Worm (Caenorhabditis elegans): ENCODE results near the gene ZK856.16.

Gene ZK856.16

ce11 chrV:10222007-10222406 is 16.6 kb upstream of the ZK856.16 start, which contains the start of gene C12D8.20:
Gene C12D8.20 (plus strand): TSS chrV:10222307.
- no peak for TF ChIP-seq fkh-10 (GFP tag; optimal IDR thresholded peaks at IDR 0.05)
- no peak for TF ChIP-seq odd-2 (tag; optimal IDR thresholded peaks at IDR 0.05)
- TF ChIP-seq eyg-1 (tag; optimal IDR thresholded peaks at IDR 0.05): no peak
- no peak for TF ChIP-seq nhr-11 (tag; optimal IDR thresholded peaks at IDR 0.05)
- TF ChIP-seq gmeb-2 (tag; optimal IDR thresholded peaks at IDR 0.05): no peak
- no peak for TF ChIP-seq mec-3 (tag; optimal IDR thresholded peaks at IDR 0.05; ENCODE audit: borderline replicate concordance)
- no peak for TF ChIP-seq ceh-19 (GFP tag; optimal IDR thresholded peaks at IDR 0.05)
- TF ChIP-seq lim-6 (tag; optimal IDR thresholded peaks at IDR 0.05): no peak
- no peak for TF ChIP-seq syd-9 (tag; optimal IDR thresholded peaks at IDR 0.05)
- TF ChIP-seq hlh-30 (tag; optimal IDR thresholded peaks at IDR 0.05; ENCODE audit: insufficient read depth): no peak
- no peak for TF ChIP-seq ets-4 (tag; optimal IDR thresholded peaks at IDR 0.05)
- no peak for TF ChIP-seq unc-86 (tag; optimal IDR thresholded peaks at IDR 0.05)
- no peak for TF ChIP-seq sox-2 (GFP tag; IDR thresholded peaks at IDR 0.05)
- no peak for TF ChIP-seq C08G9.2 (tag; optimal IDR thresholded peaks at IDR 0.05)
- no peak for TF ChIP-seq ceh-48 (tag; optimal IDR thresholded peaks at IDR 0.05)
- no peak for TF ChIP-seq T23F11.4 (GFP tag; optimal IDR thresholded peaks at IDR 0.05)
- no peak for TF ChIP-seq ceh-2 (tag; optimal IDR thresholded peaks at IDR 0.05)
- no peak for TF ChIP-seq unc-55 (GFP tag; optimal IDR thresholded peaks at IDR 0.05)

ce11 chrV:10221317-10221716 is 15.9 kb upstream of the ZK856.16 start, which contains the start of the genes fipr-5 and fipr-9:
Gene fipr-5 (minus strand): TSS chrV:10221417.
Gene fipr-9 (plus strand): TSS chrV:10221662.
- TF ChIP-seq odd-2 (tag; optimal IDR thresholded peaks at IDR 0.05) (no peak), ama-1 (optimal IDR thresholded peaks at IDR 0.05) (no peak), unc-42 (tag; optimal IDR thresholded peaks at IDR 0.05) (no peak), unc-55 (GFP tag; optimal IDR thresholded peaks at IDR 0.05) (no peak), pros-1 (tag; optimal IDR thresholded peaks at IDR 0.05) (no peak), ttx-3 (tag; optimal IDR thresholded peaks at IDR 0.05) (no peak), eyg-1 (tag; optimal IDR thresholded peaks at IDR 0.05) (no peak), pha-2 (tag; optimal IDR thresholded peaks at IDR 0.05) (no peak), ceh-18 (tag; optimal IDR thresholded peaks at IDR 0.05) (no peak), elt-2 (tag; optimal IDR thresholded peaks at IDR 0.05) (no peak), ceh-48 (tag; optimal IDR thresholded peaks at IDR 0.05) (no peak), hlh-6 (tag; optimal IDR thresholded peaks at IDR 0.05) (no peak), ceh-24 (tag; optimal IDR thresholded peaks at IDR 0.05) (no peak), ceh-19 (GFP tag; optimal IDR thresholded peaks at IDR 0.05) (no peak), lin-11 (tag; optimal IDR thresholded peaks at IDR 0.05) (no peak), ceh-2 (tag; optimal IDR thresholded peaks at IDR 0.05) (no peak)

ce11 chrV:10220605-10221004 is 15.2 kb upstream of the ZK856.16 start, which contains the start of gene C12D8.13:
Gene C12D8.13 (minus strand): TSS chrV:10220705.
- no peak for TF ChIP-seq hlh-13 (GFP tag; optimal IDR thresholded peaks at IDR 0.05)
- no peak for TF ChIP-seq pat-9 (tag; optimal IDR thresholded peaks at IDR 0.05)
- no peak for TF ChIP-seq ceh-34 (tag; optimal IDR thresholded peaks at IDR 0.05)
- TF ChIP-seq sox-2 (GFP tag; IDR thresholded peaks at IDR 0.05): no peak
- no peak for TF ChIP-seq hlh-15 (tag; optimal IDR thresholded peaks at IDR 0.05)
- no peak for TF ChIP-seq ets-4 (tag; optimal IDR thresholded peaks at IDR 0.05)
- TF ChIP-seq pax-1 (tag; optimal IDR thresholded peaks at IDR 0.05): no peak
- no peak for TF ChIP-seq elt-2 (tag; optimal IDR thresholded peaks at IDR 0.05)
- no peak for TF ChIP-seq rnt-1 (tag; optimal IDR thresholded peaks at IDR 0.05)
- TF ChIP-seq ttx-3 (tag; optimal IDR thresholded peaks at IDR 0.05): no peak
- no peak for TF ChIP-seq C38D4.7 (GFP tag; optimal IDR thresholded peaks at IDR 0.05)
- TF ChIP-seq ceh-9 (tag; optimal IDR thresholded peaks at IDR 0.05): no peak
- TF ChIP-seq C08G9.2 (tag; optimal IDR thresholded peaks at IDR 0.05): no peak
- no peak for TF ChIP-seq unc-55 (GFP tag; optimal IDR thresholded peaks at IDR 0.05)

ce11 chrV:10216724-10217123 is 11.3 kb upstream of the ZK856.16 start, which contains the start of gene ZK856.14:
Gene ZK856.14 (plus strand): TSS chrV:10217024.
- TF ChIP-seq F13H6.1 (tag; optimal IDR thresholded peaks at IDR 0.05) (no peak), K02D7.2 (tag; optimal IDR thresholded peaks at IDR 0.05) (no peak), pros-1 (tag; optimal IDR thresholded peaks at IDR 0.05) (no peak), ceh-48 (tag; optimal IDR thresholded peaks at IDR 0.05) (no peak), pat-9 (tag; optimal IDR thresholded peaks at IDR 0.05) (no peak), che-1 (tag; optimal IDR thresholded peaks at IDR 0.05) (no peak), sox-4 (tag; optimal IDR thresholded peaks at IDR 0.05) (no peak), pqm-1 (tag; optimal IDR thresholded peaks at IDR 0.05) (no peak)
